Worm (Caenorhabditis elegans) whole organism, L4/young adult: ENCODE results near the gene R160.6.

Experiments used
- W03F9.2 ChIP-seq: fragments of 150-350 bp; optimal IDR thresholded peaks from 2 replicates; lab custom pipeline; 2014; ENCODE audit warnings: missing biosample characterization, missing genetic modification characterization
- dao-5 ChIP-seq: sonication (generic microtip); optimal IDR thresholded peaks from 2 replicates; lab custom pipeline; 2016; ENCODE audit warnings: missing genotype, missing genetic modification characterization, moderate library complexity, missing compliant biosample characterization
- him-1 ChIP-seq: sonication (generic microtip); optimal IDR thresholded peaks from 2 replicates; lab custom pipeline; 2016; ENCODE audit warnings: missing genotype, missing genetic modification reagents, missing genetic modification characterization, missing compliant biosample characterization

The R160.6 gene

DNA sequence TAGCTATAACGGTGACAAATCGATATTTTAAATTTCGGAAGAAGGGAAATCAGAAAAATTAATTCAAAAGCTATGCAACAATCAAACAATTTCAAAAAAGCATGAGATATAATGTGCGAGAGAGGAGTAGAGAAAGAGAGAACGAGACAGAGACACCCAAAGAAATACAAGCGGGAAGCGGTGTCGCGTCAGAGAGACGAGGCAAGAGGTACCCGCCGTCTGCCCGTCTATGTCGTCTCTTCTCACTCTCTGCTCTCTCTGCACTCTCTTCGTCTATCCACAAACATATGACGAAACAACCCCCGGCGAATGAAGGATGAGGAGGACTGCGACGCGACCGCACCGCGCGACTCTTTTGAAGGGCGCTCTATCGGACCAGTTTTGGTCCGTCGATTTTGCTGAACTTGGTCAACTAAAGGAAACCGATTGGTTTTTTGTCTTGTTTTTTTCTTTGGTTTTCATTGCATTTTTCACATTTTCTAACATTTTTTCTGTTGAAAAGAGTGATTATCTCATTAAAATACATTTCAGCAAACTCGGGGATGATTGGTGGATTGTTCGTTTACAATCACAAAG is 15.9 kb upstream of the R160.6 start, which contains the start of gene dpy-23:
dpy-23 (plus strand) TSS at position 526 of the 576 bp plus-strand sequence.
- TF ChIP-seq him-1, result peak; percentile 66
- no peak for TF ChIP-seq dao-5 (tag; lab: Kevin White, UChicago)
- TF ChIP-seq W03F9.2 (tag; lab: Kevin White, UChicago), result peak; percentile 60

DNA sequence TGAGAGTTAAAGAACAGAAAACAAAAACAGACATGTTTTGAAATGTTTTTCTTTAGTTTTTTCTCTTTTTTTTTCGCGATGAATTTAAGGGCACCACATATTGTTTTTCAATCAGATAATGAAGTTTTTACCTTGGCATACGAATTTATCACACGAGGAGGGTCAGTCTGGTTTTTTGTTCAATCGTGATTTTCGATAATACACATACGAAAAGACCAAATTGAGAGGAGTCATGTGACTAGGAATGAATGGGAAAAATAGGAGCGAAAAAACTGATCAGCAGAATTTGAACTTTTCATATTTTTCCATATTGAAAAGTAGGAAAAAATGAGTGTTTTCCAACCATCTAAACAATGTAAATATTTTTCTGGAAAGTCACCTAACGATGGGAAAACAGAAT is 13.5 kb upstream of the R160.6 start:
- TF ChIP-seq him-1 (no peak), dao-5 (tag; lab: Kevin White, UChicago) (no peak), W03F9.2 (tag; lab: Kevin White, UChicago) (no peak)

DNA sequence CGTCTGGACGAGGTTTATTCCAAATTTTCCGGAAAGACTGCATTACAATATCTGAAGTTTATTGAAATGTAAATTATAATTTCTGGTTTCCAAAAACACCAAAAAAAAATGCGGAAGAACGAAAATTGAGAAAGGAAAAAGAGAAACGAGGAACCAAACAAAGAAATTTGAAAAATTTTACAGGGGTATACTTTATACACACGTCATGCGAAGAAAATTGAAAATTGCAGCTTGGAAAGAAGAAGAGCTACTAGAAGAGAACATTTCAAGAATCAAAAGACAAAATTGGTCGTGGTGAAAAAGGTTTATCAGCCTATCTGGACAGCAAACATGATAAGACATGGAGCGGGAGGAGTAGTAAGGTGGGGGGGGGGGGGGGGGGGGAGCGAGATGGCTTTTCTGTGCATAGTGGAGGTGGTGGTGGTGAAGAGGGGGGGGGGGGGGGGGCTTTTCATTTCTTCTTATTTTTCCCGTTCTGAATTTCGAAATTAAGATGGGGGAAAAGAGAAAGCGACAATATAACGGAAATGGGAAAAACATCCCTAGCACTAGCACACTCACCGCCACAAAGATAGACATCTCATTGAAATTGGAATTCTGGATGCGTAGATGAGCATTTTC is 10.4 kb upstream of the R160.6 start, which contains the start of gene lst-2:
lst-2 (minus strand) TSS at position 51 of the 621 bp plus-strand sequence.
- TF ChIP-seq him-1 (no peak), dao-5 (tag; lab: Kevin White, UChicago) (no peak)

ce11 chrX:4377689-4378088 is 4.7 kb upstream of the R160.6 start, which contains the start of gene R160.12:
Gene R160.12, minus strand, starts transcription at chrX:4377789.
- TF ChIP-seq dao-5 (tag; lab: Kevin White, UChicago), result no peak
- TF ChIP-seq W03F9.2 (tag; lab: Kevin White, UChicago), result no peak
- no peak for TF ChIP-seq him-1

ce11 chrX:4376801-4377200 is 3.8 kb upstream of the R160.6 start, which contains the start of gene R160.2:
Gene R160.2, minus strand, starts transcription at chrX:4376901.
- no peak for TF ChIP-seq dao-5 (tag; lab: Kevin White, UChicago)
- no peak for TF ChIP-seq W03F9.2 (tag; lab: Kevin White, UChicago)
- no peak for TF ChIP-seq him-1

ce11 chrX:4371988-4372387 is 1.0 kb downstream of the R160.6 start, which contains the start of gene R160.14:
Gene R160.14, minus strand, starts transcription at chrX:4372088.
- TF ChIP-seq dao-5 (tag; lab: Kevin White, UChicago) (no peak), him-1 (no peak), W03F9.2 (tag; lab: Kevin White, UChicago) (no peak)

- no peak for TF ChIP-seq dao-5 (tag; lab: Kevin White, UChicago)
- TF ChIP-seq him-1, result no peak
- no peak for TF ChIP-seq W03F9.2 (tag; lab: Kevin White, UChicago)
These were observed 1.6 kb downstream of the R160.6 start, which contains the start of gene R160.13 for ce11 chrX:4371413-4371812. Gene R160.13, minus strand, starts transcription at chrX:4371513.

DNA sequence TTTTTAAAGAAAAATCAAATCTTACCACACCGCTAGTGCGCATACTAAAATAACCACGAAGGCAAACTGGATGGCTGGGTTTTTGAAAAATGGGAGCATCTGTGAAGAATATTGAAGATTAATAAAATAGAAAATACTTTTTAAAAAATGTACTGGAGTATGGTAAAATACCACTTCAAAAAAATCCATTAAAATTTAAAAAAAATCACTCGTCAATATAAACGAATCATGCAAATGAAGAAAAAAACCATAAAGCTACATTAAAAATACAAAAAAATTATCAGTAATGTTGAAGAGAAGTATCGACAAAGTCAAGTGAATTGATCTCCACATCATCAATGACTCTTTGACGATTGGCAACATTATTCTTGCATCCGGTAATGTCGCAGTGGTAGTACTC is 2.3 kb downstream of the R160.6 start, which contains the start of gene R160.5:
R160.5 (minus strand) TSS at position 101 of the 400 bp plus-strand sequence.
- TF ChIP-seq W03F9.2 (tag; lab: Kevin White, UChicago) (no peak), him-1 (no peak), dao-5 (tag; lab: Kevin White, UChicago) (no peak)

- TF ChIP-seq dao-5 (tag; lab: Kevin White, UChicago) (no peak), W03F9.2 (tag; lab: Kevin White, UChicago) (no peak), him-1 (no peak)
These were observed 4.2 kb downstream of the R160.6 start, which contains the start of gene R160.4 for ce11 chrX:4368800-4369199. Gene R160.4, minus strand, starts transcription at chrX:4368900.

- no peak for TF ChIP-seq W03F9.2 (tag; lab: Kevin White, UChicago)
These were observed 5.6 kb downstream of the R160.6 start, which contains the start of gene R160.10 for ce11 chrX:4367414-4367813. Gene R160.10, minus strand, starts transcription at chrX:4367514.

DNA sequence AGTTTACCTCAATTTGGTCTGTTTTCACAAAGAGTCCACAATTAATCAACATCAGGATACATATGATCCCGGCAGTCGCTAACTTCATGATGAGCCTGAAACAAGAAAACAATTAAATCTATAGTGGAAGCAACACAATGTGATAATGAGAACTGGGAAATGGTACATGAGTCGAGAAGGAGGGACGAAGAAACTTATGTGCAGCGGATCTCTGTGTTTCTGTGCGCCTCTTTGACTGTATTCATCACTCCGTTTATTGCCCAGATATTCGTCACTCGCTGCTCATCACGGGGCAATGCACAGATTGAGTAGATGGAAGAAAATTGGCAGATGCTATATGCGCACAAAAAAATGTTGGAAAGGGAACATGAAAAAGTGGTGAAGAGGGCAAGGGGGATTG is 6.8 kb downstream of the R160.6 start, which contains the start of gene R160.3:
R160.3 (minus strand) TSS at position 101 of the 400 bp plus-strand sequence.
- TF ChIP-seq W03F9.2 (tag; lab: Kevin White, UChicago) (no peak), dao-5 (tag; lab: Kevin White, UChicago) (no peak), him-1 (no peak)

- TF ChIP-seq dao-5 (tag; lab: Kevin White, UChicago) (no peak), him-1 (no peak), W03F9.2 (tag; lab: Kevin White, UChicago) (no peak)
These were observed 8.1 kb downstream of the R160.6 start, which contains the start of gene F14H12.8 for ce11 chrX:4364877-4365276. Gene F14H12.8, minus strand, starts transcription at chrX:4364977.

ce11 chrX:4363200-4363599 is 9.8 kb downstream of the R160.6 start, which contains the start of gene F14H12.17:
Gene F14H12.17, minus strand, starts transcription at chrX:4363300.
- TF ChIP-seq dao-5 (tag; lab: Kevin White, UChicago) (no peak), W03F9.2 (tag; lab: Kevin White, UChicago) (no peak), him-1 (no peak)

DNA sequence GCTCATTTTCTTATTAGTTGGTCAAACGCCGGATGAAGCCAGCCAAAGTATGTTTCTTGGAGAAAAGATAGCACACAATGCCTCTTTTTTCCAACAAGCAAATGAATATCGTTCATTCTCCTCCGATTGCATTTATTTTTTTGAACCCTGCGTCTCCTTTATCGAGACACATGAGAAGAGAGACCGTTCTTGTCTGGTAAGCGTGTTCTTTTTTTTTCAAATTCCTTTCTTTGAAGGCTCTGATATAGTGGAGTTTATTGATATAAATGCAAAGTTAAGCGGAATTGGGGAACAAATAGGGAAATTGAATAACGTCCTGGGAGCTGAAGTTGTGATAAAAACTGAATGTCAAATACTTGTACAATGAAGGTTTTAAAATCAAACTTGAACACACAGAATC is 10.5 kb downstream of the R160.6 start, which contains the start of gene F14H12.7:
F14H12.7 (minus strand) TSS at position 101 of the 400 bp plus-strand sequence.
- TF ChIP-seq him-1 (no peak), W03F9.2 (tag; lab: Kevin White, UChicago) (no peak), dao-5 (tag; lab: Kevin White, UChicago) (no peak)
